Fruit fly (Drosophila melanogaster) whole organism, embryonic: ENCODE data around the gene Svil.

Experiments
- Awh ChIP-seq: fragments of 200-800 bp; sonication (Bioruptor generic); IDR thresholded peaks from 2 replicates; pipeline ENCODE4, ENCODE4 v1.3.6; 2022; ENCODE audit warnings: missing biosample characterization, missing genetic modification characterization
- Blimp-1 ChIP-seq: fragments of 200-800 bp; sonication (Bioruptor generic); optimal IDR thresholded peaks from 3 replicates; lab custom pipeline; 2018; ENCODE audit warnings: missing biosample characterization, missing genetic modification characterization, mild to moderate bottlenecking, moderate library complexity, missing genetic modification reagents
- CG11504 ChIP-seq: fragments of 200-800 bp; sonication (Bioruptor generic); optimal IDR thresholded peaks from 3 replicates; lab custom pipeline; 2019; ENCODE audit warnings: missing biosample characterization, mild to moderate bottlenecking, missing genetic modification characterization, moderate library complexity
- CG14965 ChIP-seq: fragments of 200-800 bp; sonication (Bioruptor generic); optimal IDR thresholded peaks from 2 replicates; lab custom pipeline; 2016; ENCODE audit warnings: missing biosample characterization, missing genetic modification characterization, borderline replicate concordance
- CG15601 ChIP-seq: fragments of 200-800 bp; sonication (Bioruptor generic); optimal IDR thresholded peaks from 3 replicates; lab custom pipeline; 2019; ENCODE audit warnings: missing biosample characterization, mild to moderate bottlenecking, missing genetic modification characterization, moderate library complexity
- CG17568 ChIP-seq: fragments of 200-800 bp; sonication (Bioruptor generic); optimal IDR thresholded peaks from 2 replicates; lab custom pipeline; 2018; ENCODE audit warnings: missing biosample characterization, mild to moderate bottlenecking, missing genetic modification characterization, moderate library complexity
- CG2199 ChIP-seq: fragments of 200-800 bp; sonication (Bioruptor generic); IDR thresholded peaks from 3 replicates; pipeline ENCODE4 v1.3.6; 2022; ENCODE audit warnings: missing biosample characterization, missing genetic modification characterization
- CG3281 ChIP-seq: fragments of 200-800 bp; sonication (Bioruptor generic); optimal IDR thresholded peaks from 3 replicates; lab custom pipeline; 2017; ENCODE audit warnings: missing biosample characterization, mild to moderate bottlenecking, missing genetic modification characterization
- CG6791 ChIP-seq: fragments of 200-800 bp; sonication (Bioruptor generic); IDR thresholded peaks from 3 replicates; pipeline ENCODE4 v1.3.6; 2022; ENCODE audit warnings: missing biosample characterization, missing genetic modification characterization; ENCODE audit not compliant: partially characterized antibody
- CG7928 ChIP-seq: fragments of 200-800 bp; sonication (Bioruptor generic); optimal IDR thresholded peaks from 2 replicates; lab custom pipeline; 2017; ENCODE audit warnings: missing biosample characterization, mild to moderate bottlenecking, missing genetic modification characterization
- ERR ChIP-seq: fragments of 200-800 bp; sonication (Bioruptor generic); optimal IDR thresholded peaks from 2 replicates; lab custom pipeline; 2016; ENCODE audit warnings: missing biosample characterization, missing genetic modification characterization
- Eip74EF ChIP-seq, 2 experiments: fragments of 200-800 bp in 1 of 2; fragments of >200 bp in 1 of 2; sonication (Bioruptor generic) in 1 of 2; optimal IDR thresholded peaks; 2 replicates each; lab custom pipeline; 2017 to 2019; ENCODE audit warnings: missing biosample characterization in 2 of 2, missing genetic modification characterization in 2 of 2, mild to moderate bottlenecking in 1 of 2, moderate library complexity in 1 of 2
- GATAe ChIP-seq: fragments of 200-800 bp; sonication (Bioruptor generic); conservative IDR thresholded peaks from 2 replicates; pipeline ENCODE4 v1.3.6; 2022; ENCODE audit warnings: missing biosample characterization, missing genetic modification characterization
- H15 ChIP-seq: fragments of 200-800 bp; sonication (Bioruptor generic); IDR thresholded peaks from 3 replicates; pipeline ENCODE4 v1.3.6; 2022; ENCODE audit warnings: missing biosample characterization, missing genetic modification characterization
- HLH4C ChIP-seq: fragments of 200-800 bp; sonication (Bioruptor generic); IDR thresholded peaks from 3 replicates; pipeline ENCODE4 v1.3.6; 2022; ENCODE audit warnings: missing biosample characterization, missing genetic modification characterization; ENCODE audit not compliant: partially characterized antibody
- Hr78 ChIP-seq, 2 experiments: fragments of 200-800 bp in 1 of 2; fragments of >200 bp in 1 of 2; sonication (Bioruptor generic) in 1 of 2; optimal IDR thresholded peaks; 2 replicates each; lab custom pipeline; 2017 to 2019; ENCODE audit warnings: missing biosample characterization in 2 of 2, missing genetic modification characterization in 2 of 2, mild to moderate bottlenecking in 1 of 2, moderate library complexity in 1 of 2
- Neu2 ChIP-seq: fragments of 200-800 bp; sonication (Bioruptor generic); optimal IDR thresholded peaks from 3 replicates; lab custom pipeline; 2016; ENCODE audit warnings: missing biosample characterization, missing genetic modification characterization, borderline replicate concordance
- Optix ChIP-seq: fragments of 200-800 bp; sonication (Bioruptor generic); IDR thresholded peaks from 3 replicates; pipeline ENCODE4 v1.3.6; 2022; ENCODE audit warnings: missing biosample characterization, missing genetic modification characterization
- Pdp1 ChIP-seq, 2 experiments: fragments of 200-800 bp; sonication (Bioruptor generic); optimal IDR thresholded peaks; 3 replicates each; lab custom pipeline; 2016; ENCODE audit warnings: missing biosample characterization in 2 of 2, missing genetic modification characterization in 2 of 2, mild to moderate bottlenecking in 1 of 2, moderate library complexity in 1 of 2
- Stat92E ChIP-seq, 3 experiments: fragments of >200 bp in 2 of 3; fragments of 200-800 bp in 1 of 3; sonication (Bioruptor generic) in 1 of 3; optimal IDR thresholded peaks; 2 replicates each; lab custom pipeline; 2017 to 2019; ENCODE audit warnings: missing biosample characterization in 3 of 3, missing genetic modification characterization in 3 of 3, mild to moderate bottlenecking in 1 of 3, moderate library complexity in 1 of 3
- abd-A ChIP-seq: fragments of 200-800 bp; sonication (Bioruptor generic); optimal IDR thresholded peaks from 3 replicates; lab custom pipeline; 2019; ENCODE audit warnings: missing biosample characterization, mild to moderate bottlenecking, missing genetic modification characterization, moderate library complexity
- ash1 ChIP-seq: fragments of 200-800 bp; sonication (Bioruptor generic); optimal IDR thresholded peaks from 2 replicates; lab custom pipeline; 2018; ENCODE audit warnings: missing biosample characterization, mild to moderate bottlenecking, missing genetic modification characterization
- ato ChIP-seq: fragments of 200-800 bp; sonication (Bioruptor generic); IDR thresholded peaks from 2 replicates; pipeline ENCODE4 v1.3.6; 2022; ENCODE audit warnings: missing biosample characterization, missing genetic modification characterization; ENCODE audit not compliant: partially characterized antibody
- bbx ChIP-seq: fragments of 200-800 bp; sonication (Bioruptor generic); IDR thresholded peaks from 2 replicates; pipeline ENCODE4 v1.3.6; 2022; ENCODE audit warnings: missing biosample characterization, missing genetic modification characterization; ENCODE audit not compliant: partially characterized antibody
- cg ChIP-seq: fragments of 200-800 bp; sonication (Bioruptor generic); optimal IDR thresholded peaks from 3 replicates; lab custom pipeline; 2019; ENCODE audit warnings: missing biosample characterization, mild to moderate bottlenecking, missing genetic modification characterization, moderate library complexity
- danr ChIP-seq: fragments of 200-800 bp; sonication (Bioruptor generic); IDR thresholded peaks from 2 replicates; pipeline ENCODE4 v1.3.6; 2022; ENCODE audit warnings: missing biosample characterization, missing genetic modification characterization
- dysf ChIP-seq: fragments of 200-800 bp; sonication (Bioruptor generic); IDR thresholded peaks from 3 replicates; pipeline ENCODE4 v1.3.6; 2022; ENCODE audit warnings: missing biosample characterization, missing genetic modification characterization
- en ChIP-seq: fragments of 200-800 bp; sonication (Bioruptor generic); optimal IDR thresholded peaks from 2 replicates; lab custom pipeline; 2016; ENCODE audit warnings: missing biosample characterization, missing genetic modification characterization
- gsb-n ChIP-seq: fragments of 200-800 bp; sonication (Bioruptor generic); optimal IDR thresholded peaks from 3 replicates; lab custom pipeline; 2018; ENCODE audit warnings: missing biosample characterization, mild to moderate bottlenecking, missing genetic modification characterization
- ind ChIP-seq: fragments of 200-800 bp; sonication (Bioruptor generic); optimal IDR thresholded peaks from 3 replicates; lab custom pipeline; 2016; ENCODE audit warnings: missing biosample characterization, missing genetic modification characterization
- kni ChIP-seq: fragments of 200-800 bp; sonication (Bioruptor generic); optimal IDR thresholded peaks from 3 replicates; lab custom pipeline; 2017; ENCODE audit warnings: mild to moderate bottlenecking, missing biosample characterization, missing genetic modification reagents, missing genetic modification characterization
- mirr ChIP-seq: fragments of 200-800 bp; sonication (Bioruptor generic); optimal IDR thresholded peaks from 3 replicates; lab custom pipeline; 2018; ENCODE audit warnings: missing biosample characterization, mild to moderate bottlenecking, missing genetic modification characterization
- oc ChIP-seq: fragments of 200-800 bp; sonication (Bioruptor generic); optimal IDR thresholded peaks from 2 replicates; lab custom pipeline; 2018; ENCODE audit warnings: missing biosample characterization, mild to moderate bottlenecking, missing genetic modification characterization, moderate library complexity
- sd ChIP-seq: fragments of 200-800 bp; sonication (Bioruptor generic); optimal IDR thresholded peaks from 3 replicates; lab custom pipeline; 2018; ENCODE audit warnings: missing biosample characterization, mild to moderate bottlenecking, missing genetic modification characterization, moderate library complexity
- sens-2 ChIP-seq: fragments of 200-800 bp; sonication (Bioruptor generic); IDR thresholded peaks from 2 replicates; pipeline ENCODE4 v1.3.6; 2022; ENCODE audit warnings: missing biosample characterization, missing genetic modification characterization
- vvl ChIP-seq: fragments of 200-800 bp; sonication (Bioruptor generic); IDR thresholded peaks from 2 replicates; pipeline ENCODE4 v1.3.6; 2022; ENCODE audit warnings: missing biosample characterization, missing genetic modification characterization
- wdn ChIP-seq: fragments of 200-800 bp; sonication (Bioruptor generic); IDR thresholded peaks from 2 replicates; pipeline ENCODE4 v1.3.6; 2022; ENCODE audit warnings: missing biosample characterization, missing genetic modification characterization

Svil gene

DNA sequence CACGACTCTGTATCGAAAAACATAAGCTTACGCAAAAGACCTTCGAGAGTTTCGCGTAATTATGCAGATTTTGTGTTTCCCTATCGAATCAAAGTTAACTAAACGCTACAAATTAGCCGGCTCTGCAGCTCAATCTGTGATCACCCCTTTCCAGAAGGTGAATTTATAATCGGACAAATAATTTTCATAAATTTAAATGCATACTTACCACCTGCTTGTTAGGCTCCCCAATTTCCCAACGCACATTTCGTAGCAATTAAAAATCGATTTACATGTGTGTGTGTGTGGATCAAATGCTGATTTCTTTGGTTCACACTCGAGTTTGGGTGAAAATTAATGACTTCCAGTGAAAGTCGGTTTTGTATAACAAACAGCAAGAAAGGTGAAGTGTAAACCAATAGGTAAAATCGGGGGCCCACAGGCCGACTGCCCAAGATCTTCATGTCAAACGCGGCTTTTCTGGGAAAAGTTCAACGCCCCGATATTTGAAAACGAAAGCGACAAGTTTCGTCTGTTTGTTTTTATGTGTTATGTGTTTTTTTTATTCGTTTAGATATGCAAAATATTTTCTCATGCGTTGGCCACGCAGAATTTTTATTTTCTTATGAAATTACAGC lies 20.2 kb downstream of the Svil start:
- TF ChIP-seq ash1 (no peak), abd-A (peak; percentile 57), CG11504 (tag; lab: Kevin White, UChicago) (no peak), wdn (GFP tag; lab: Robert Waterston, UW) (no peak), ind (no peak), ato (no peak), Pdp1 (GFP tag; optimal IDR thresholded peaks at IDR 0.05; lab: Kevin White, UChicago) (peak in 1 of 2 experiments; percentile 14), CG3281 (no peak), Stat92E (GFP tag; optimal IDR thresholded peaks at IDR 0.05; lab: Kevin White, UChicago) (peak in 1 of 3 experiments; percentile 37), oc (tag; lab: Kevin White, UChicago) (peak; percentile 34), Hr78 (GFP tag; optimal IDR thresholded peaks at IDR 0.05; lab: Kevin White, UChicago) (peak in 1 of 2 experiments; percentile 7), CG15601 (tag; lab: Kevin White, UChicago) (no peak), Awh (GFP tag; lab: Robert Waterston, UW) (peak; percentile 73), bbx (GFP tag; lab: Robert Waterston, UW) (no peak), ERR (GFP tag; lab: Kevin White, UChicago) (no peak), Neu2 (GFP tag; lab: Kevin White, UChicago) (no peak), Blimp-1 (GFP tag; lab: Kevin White, UChicago) (peak; percentile 97), mirr (GFP tag; lab: Kevin White, UChicago) (no peak), sens-2 (no peak), gsb-n (tag; lab: Kevin White, UChicago) (peak; percentile 18), HLH4C (GFP tag; lab: Robert Waterston, UW) (no peak), Optix (GFP tag; lab: Robert Waterston, UW) (no peak), GATAe (GFP tag; lab: Robert Waterston, UW) (no peak), danr (GFP tag; lab: Robert Waterston, UW) (no peak), sd (tag; lab: Kevin White, UChicago) (peak; percentile 10), CG7928 (GFP tag; lab: Kevin White, UChicago) (no peak), CG6791 (GFP tag; lab: Robert Waterston, UW) (no peak), vvl (GFP tag; lab: Robert Waterston, UW) (peak; percentile 83), cg (GFP tag; lab: Kevin White, UChicago) (peak; percentile 7)

DNA sequence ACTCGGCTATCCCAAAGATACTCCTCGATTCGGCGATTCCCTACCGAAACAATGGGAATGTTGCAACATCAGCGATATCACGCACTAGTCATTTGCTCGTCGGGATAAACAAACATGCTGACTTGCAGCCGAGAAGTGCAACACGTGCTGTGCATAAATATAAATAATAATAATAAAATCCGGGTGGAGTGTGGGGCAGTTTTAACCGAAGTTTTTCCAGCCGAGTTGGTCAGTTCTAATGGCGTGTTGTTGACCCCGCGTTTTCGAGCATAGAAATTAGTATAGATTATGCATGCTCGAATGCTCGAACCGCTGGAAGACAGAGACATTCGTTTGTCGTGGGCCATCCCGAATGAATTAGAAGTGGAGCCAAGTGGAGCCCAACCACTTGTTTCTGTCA lies 21.2 kb downstream of the Svil start:
- TF ChIP-seq abd-A: peak; percentile 7
- TF ChIP-seq vvl (GFP tag; lab: Robert Waterston, UW): peak; percentile 64; the same call in 1 of the 2 replicates
- TF ChIP-seq CG14965: no peak
- peak in 1 of 2 experiments; percentile 37 for TF ChIP-seq Eip74EF (GFP tag; optimal IDR thresholded peaks at IDR 0.05; lab: Kevin White, UChicago)
- TF ChIP-seq dysf (GFP tag; lab: Robert Waterston, UW): no peak
- no peak for TF ChIP-seq CG17568 (GFP tag; lab: Kevin White, UChicago)
- TF ChIP-seq en (GFP tag; lab: Kevin White, UChicago): no peak
- peak; percentile 65 for TF ChIP-seq kni
- 0 out of 3 replicates have a peak, but pooled peaks have one; percentile 40 for TF ChIP-seq H15 (GFP tag; lab: Robert Waterston, UW)
- 0 out of 3 replicates have a peak, but pooled peaks have one; percentile 42 for TF ChIP-seq CG2199 (GFP tag; lab: Robert Waterston, UW)
